Fruit fly (Drosophila melanogaster) whole organism, embryonic: ENCODE data around the gene CG4615.

Experiments used
- ATbp ChIP-seq: fragments of 200-800 bp; sonication (Bioruptor generic); optimal IDR thresholded peaks from 2 replicates; lab custom pipeline; 2017; ENCODE audit warnings: missing biosample characterization, mild to moderate bottlenecking, missing genetic modification characterization, missing genetic modification reagents
- CG11456 ChIP-seq: fragments of 200-800 bp; sonication (Bioruptor generic); IDR thresholded peaks from 3 replicates; pipeline ENCODE4 v1.3.6; 2022; ENCODE audit warnings: missing biosample characterization, missing genetic modification characterization
- CG13287 ChIP-seq: fragments of 200-800 bp; sonication (Bioruptor generic); IDR thresholded peaks from 2 replicates; pipeline ENCODE4 v1.3.6; 2022; ENCODE audit warnings: missing biosample characterization, missing genetic modification characterization; ENCODE audit not compliant: partially characterized antibody
- CG13424 ChIP-seq: fragments of 200-800 bp; sonication (Bioruptor generic); optimal IDR thresholded peaks from 2 replicates; lab custom pipeline; 2019; ENCODE audit warnings: missing biosample characterization, mild to moderate bottlenecking, missing genetic modification characterization, moderate library complexity
- CG14014 ChIP-seq: fragments of 200-800 bp; sonication (Bioruptor generic); IDR thresholded peaks from 2 replicates; pipeline ENCODE4 v1.3.6; 2022; ENCODE audit warnings: missing biosample characterization, missing genetic modification characterization
- CG14710 ChIP-seq: fragments of 200-800 bp; sonication (Bioruptor generic); optimal IDR thresholded peaks from 3 replicates; lab custom pipeline; 2019; ENCODE audit warnings: missing biosample characterization, mild to moderate bottlenecking, missing genetic modification characterization, moderate library complexity
- CG17186 ChIP-seq: fragments of 200-800 bp; sonication (Bioruptor generic); optimal IDR thresholded peaks from 3 replicates; lab custom pipeline; 2017; ENCODE audit warnings: missing biosample characterization, missing genetic modification reagents, missing genetic modification characterization
- CG2678 ChIP-seq: fragments of 200-800 bp; sonication (Bioruptor generic); optimal IDR thresholded peaks from 3 replicates; lab custom pipeline; 2019; ENCODE audit warnings: missing biosample characterization, mild to moderate bottlenecking, missing genetic modification characterization, moderate library complexity
- CG7271 ChIP-seq: fragments of 200-800 bp; sonication (Bioruptor generic); optimal IDR thresholded peaks from 2 replicates; lab custom pipeline; 2018; ENCODE audit warnings: missing biosample characterization, mild to moderate bottlenecking, missing genetic modification characterization, moderate library complexity
- CG8281 ChIP-seq: fragments of 200-800 bp; sonication (Bioruptor generic); optimal IDR thresholded peaks from 2 replicates; lab custom pipeline; 2018; ENCODE audit warnings: missing biosample characterization, mild to moderate bottlenecking, missing genetic modification characterization, moderate library complexity
- CG8924 ChIP-seq: fragments of 200-800 bp; optimal IDR thresholded peaks from 3 replicates; lab custom pipeline; 2019; ENCODE audit warnings: missing biosample characterization, mild to moderate bottlenecking, missing genetic modification characterization, moderate library complexity
- Chrac-16 ChIP-seq: fragments of 200-800 bp; sonication (Bioruptor generic); optimal IDR thresholded peaks from 3 replicates; lab custom pipeline; 2016; ENCODE audit warnings: missing biosample characterization, missing genetic modification characterization
- Dip2 ChIP-seq: fragments of 200-800 bp; sonication (Bioruptor generic); IDR thresholded peaks from 2 replicates; pipeline ENCODE4 v1.3.6; 2022; ENCODE audit warnings: missing biosample characterization, missing genetic modification characterization
- Dp ChIP-seq: fragments of 200-800 bp; sonication (Bioruptor generic); optimal IDR thresholded peaks from 2 replicates; lab custom pipeline; 2018; ENCODE audit warnings: missing biosample characterization, mild to moderate bottlenecking, missing genetic modification characterization, moderate library complexity
- Elba2 ChIP-seq: fragments of 200-800 bp; sonication (Bioruptor generic); optimal IDR thresholded peaks from 3 replicates; lab custom pipeline; 2016; ENCODE audit warnings: missing biosample characterization, missing genetic modification characterization
- HHEX ChIP-seq: fragments of 200-800 bp; sonication (Bioruptor generic); optimal IDR thresholded peaks from 3 replicates; lab custom pipeline; 2017; ENCODE audit warnings: missing biosample characterization, mild to moderate bottlenecking, missing genetic modification characterization, missing genetic modification reagents
- HLH3B ChIP-seq: fragments of 200-800 bp; sonication (Bioruptor generic); IDR thresholded peaks from 2 replicates; pipeline ENCODE4 v1.3.6; 2022; ENCODE audit warnings: missing biosample characterization, missing genetic modification characterization
- Hr51 ChIP-seq, 2 experiments: fragments of 200-800 bp; sonication (Bioruptor generic); optimal IDR thresholded peaks; 2 replicates in 1 of 2; 3 replicates in 1 of 2; lab custom pipeline; 2016 to 2018; ENCODE audit warnings: missing biosample characterization in 2 of 2, missing genetic modification characterization in 2 of 2, mild to moderate bottlenecking in 1 of 2, moderate library complexity in 1 of 2
- Jarid2 ChIP-seq: fragments of 200-800 bp; sonication (Bioruptor generic); optimal IDR thresholded peaks from 3 replicates; lab custom pipeline; 2017; ENCODE audit warnings: mild to moderate bottlenecking, missing biosample characterization, missing genetic modification reagents, missing genetic modification characterization
- Max ChIP-seq: fragments of 200-800 bp; sonication (Bioruptor generic); optimal IDR thresholded peaks from 2 replicates; lab custom pipeline; 2016; ENCODE audit warnings: missing biosample characterization, mild to moderate bottlenecking, missing genetic modification characterization
- Meics ChIP-seq: fragments of 200-800 bp; sonication (Bioruptor generic); optimal IDR thresholded peaks from 2 replicates; lab custom pipeline; 2017; ENCODE audit warnings: missing biosample characterization, mild to moderate bottlenecking, missing genetic modification characterization
- Nf-YB ChIP-seq: fragments of 200-800 bp; sonication (Bioruptor generic); optimal IDR thresholded peaks from 3 replicates; lab custom pipeline; 2019; ENCODE audit warnings: missing biosample characterization, mild to moderate bottlenecking, missing genetic modification characterization, moderate library complexity
- Pdp1 ChIP-seq, 2 experiments: fragments of 200-800 bp; sonication (Bioruptor generic); optimal IDR thresholded peaks; 3 replicates each; lab custom pipeline; 2016; ENCODE audit warnings: missing biosample characterization in 2 of 2, missing genetic modification characterization in 2 of 2, mild to moderate bottlenecking in 1 of 2, moderate library complexity in 1 of 2
- Poxn ChIP-seq: fragments of 200-800 bp; sonication (Bioruptor generic); IDR thresholded peaks from 2 replicates; pipeline ENCODE4 v1.3.6; 2022; ENCODE audit warnings: missing biosample characterization, missing genetic modification characterization
- Rx ChIP-seq: fragments of 200-800 bp; sonication (Bioruptor generic); IDR thresholded peaks from 2 replicates; pipeline ENCODE4 v1.3.6; 2022; ENCODE audit warnings: missing biosample characterization, missing genetic modification characterization
- TFAM ChIP-seq: fragments of 200-800 bp; sonication (Bioruptor generic); optimal IDR thresholded peaks from 2 replicates; lab custom pipeline; 2017; ENCODE audit warnings: missing biosample characterization, missing genetic modification characterization, inconsistent platforms
- ab ChIP-seq: fragments of 200-800 bp; sonication (Bioruptor generic); optimal IDR thresholded peaks from 2 replicates; lab custom pipeline; 2016; ENCODE audit warnings: missing biosample characterization, missing genetic modification characterization
- bsh ChIP-seq, 2 experiments: fragments of 200-800 bp; sonication (Bioruptor generic); optimal IDR thresholded peaks; 2 replicates each; lab custom pipeline; 2017 to 2018; ENCODE audit warnings: mild to moderate bottlenecking in 2 of 2, missing biosample characterization in 2 of 2, missing genetic modification characterization in 2 of 2, moderate library complexity in 1 of 2
- cad ChIP-seq: fragments of >200 bp; optimal IDR thresholded peaks from 2 replicates; lab custom pipeline; 2017; ENCODE audit warnings: missing biosample characterization, missing genetic modification characterization
- crc ChIP-seq: fragments of 200-800 bp; sonication (Bioruptor generic); optimal IDR thresholded peaks from 2 replicates; lab custom pipeline; 2016; ENCODE audit warnings: missing biosample characterization, missing genetic modification characterization
- crp ChIP-seq, 2 experiments: fragments of 200-800 bp; sonication (Bioruptor generic); optimal IDR thresholded peaks; 2 replicates in 1 of 2; 3 replicates in 1 of 2; lab custom pipeline; 2017; ENCODE audit warnings: missing biosample characterization in 2 of 2, missing genetic modification characterization in 2 of 2, mild to moderate bottlenecking in 1 of 2, moderate library complexity in 1 of 2
- dmrt99B ChIP-seq: fragments of 200-800 bp; sonication (Bioruptor generic); optimal IDR thresholded peaks from 2 replicates; lab custom pipeline; 2018; ENCODE audit warnings: missing biosample characterization, mild to moderate bottlenecking, missing genetic modification characterization, moderate library complexity
- gsb-n ChIP-seq: fragments of 200-800 bp; sonication (Bioruptor generic); optimal IDR thresholded peaks from 3 replicates; lab custom pipeline; 2018; ENCODE audit warnings: missing biosample characterization, mild to moderate bottlenecking, missing genetic modification characterization
- inv ChIP-seq: fragments of 200-800 bp; sonication (Bioruptor generic); IDR thresholded peaks from 2 replicates; pipeline ENCODE4 v1.3.6; 2022; ENCODE audit warnings: missing biosample characterization, missing genetic modification characterization; ENCODE audit not compliant: partially characterized antibody
- jigr1 ChIP-seq: fragments of 200-800 bp; sonication (Bioruptor generic); IDR thresholded peaks from 3 replicates; pipeline ENCODE4 v1.3.6; 2022; ENCODE audit warnings: missing biosample characterization, missing genetic modification characterization
- kay ChIP-seq: fragments of 200-800 bp; sonication (Bioruptor generic); optimal IDR thresholded peaks from 2 replicates; lab custom pipeline; 2016; ENCODE audit warnings: missing biosample characterization, missing genetic modification characterization
- nerfin-1 ChIP-seq: fragments of 200-800 bp; sonication (Bioruptor generic); optimal IDR thresholded peaks from 3 replicates; lab custom pipeline; 2019; ENCODE audit warnings: missing biosample characterization, mild to moderate bottlenecking, missing genetic modification characterization, moderate library complexity
- oc ChIP-seq: fragments of 200-800 bp; sonication (Bioruptor generic); optimal IDR thresholded peaks from 2 replicates; lab custom pipeline; 2018; ENCODE audit warnings: missing biosample characterization, mild to moderate bottlenecking, missing genetic modification characterization, moderate library complexity
- org-1 ChIP-seq: fragments of 200-800 bp; sonication (Bioruptor generic); optimal IDR thresholded peaks from 2 replicates; lab custom pipeline; 2017; ENCODE audit warnings: missing biosample characterization, missing genetic modification characterization
- pfk ChIP-seq: fragments of 200-800 bp; sonication (Bioruptor generic); optimal IDR thresholded peaks from 2 replicates; lab custom pipeline; 2018; ENCODE audit warnings: missing biosample characterization, mild to moderate bottlenecking, missing genetic modification characterization, moderate library complexity
- prd ChIP-seq, 3 experiments: fragments of >200 bp in 2 of 3; fragments of 200-800 bp in 1 of 3; sonication (Bioruptor generic) in 1 of 3; optimal IDR thresholded peaks in 2 of 3; IDR thresholded peaks in 1 of 3; 2 replicates in 2 of 3; 3 replicates in 1 of 3; pipeline versions ENCODE4 v1.3.6 to Lab custom; 2017 to 2022; ENCODE audit warnings: missing biosample characterization in 1 of 3, missing genetic modification characterization in 1 of 3
- pros ChIP-seq: fragments of 200-800 bp; sonication (Bioruptor generic); optimal IDR thresholded peaks from 3 replicates; lab custom pipeline; 2019; ENCODE audit warnings: missing biosample characterization, mild to moderate bottlenecking, missing genetic modification characterization, moderate library complexity
- row ChIP-seq: fragments of 200-800 bp; sonication (Bioruptor generic); IDR thresholded peaks from 3 replicates; pipeline ENCODE4 v1.3.6; 2022; ENCODE audit warnings: missing biosample characterization, missing genetic modification characterization
- salm ChIP-seq: fragments of 200-800 bp; sonication (Bioruptor generic); optimal IDR thresholded peaks from 2 replicates; lab custom pipeline; 2018; ENCODE audit warnings: missing biosample characterization, mild to moderate bottlenecking, missing genetic modification characterization
- slbo ChIP-seq: fragments of 200-800 bp; sonication (Bioruptor generic); IDR thresholded peaks from 2 replicates; pipeline ENCODE4 v1.3.6; 2022; ENCODE audit warnings: missing biosample characterization, missing genetic modification characterization
- sqz ChIP-seq: fragments of 200-800 bp; sonication (Bioruptor generic); optimal IDR thresholded peaks from 3 replicates; lab custom pipeline; 2018; ENCODE audit warnings: missing biosample characterization, mild to moderate bottlenecking, missing genetic modification characterization
- stwl ChIP-seq: fragments of 200-800 bp; sonication (Bioruptor generic); optimal IDR thresholded peaks from 3 replicates; lab custom pipeline; 2018; ENCODE audit warnings: missing biosample characterization, mild to moderate bottlenecking, missing genetic modification characterization, moderate library complexity
- vnd ChIP-seq: fragments of 200-800 bp; sonication (Bioruptor generic); IDR thresholded peaks from 3 replicates; pipeline ENCODE4 v1.3.6; 2022; ENCODE audit warnings: missing biosample characterization, missing genetic modification characterization; ENCODE audit not compliant: partially characterized antibody

Gene CG4615

DNA sequence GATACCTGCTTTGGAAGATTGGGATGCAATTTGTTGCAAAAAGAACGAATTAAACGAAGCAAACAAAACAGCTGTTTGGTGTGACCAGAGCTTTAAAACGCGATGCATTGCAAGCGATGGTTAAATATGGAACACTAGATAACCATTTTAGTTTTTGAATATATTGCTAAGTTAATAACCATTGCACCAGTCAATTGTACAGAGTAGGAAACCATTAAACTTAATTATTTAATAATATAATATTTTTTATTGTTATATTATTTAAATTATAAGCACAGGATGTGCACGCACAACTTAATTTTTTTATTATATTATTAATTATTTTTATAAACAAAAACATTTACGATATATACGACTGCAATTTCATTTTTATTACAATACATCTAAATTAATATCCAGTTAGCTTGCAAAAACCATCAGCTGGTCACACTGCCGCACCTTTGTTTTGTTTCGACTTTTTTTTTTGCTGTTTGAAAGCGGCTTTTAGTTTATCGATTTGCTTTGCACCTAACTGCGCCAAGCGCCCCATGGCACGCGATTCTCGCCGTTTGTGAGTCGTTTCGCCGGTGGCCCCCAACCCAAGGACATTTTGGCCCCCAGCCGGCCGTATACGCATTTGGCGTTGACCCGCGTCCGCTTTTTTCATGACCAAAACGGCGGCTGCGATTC lies 2.4 kb upstream of the CG4615 start, which contains the start of the genes CG4617 and CG8300 (continued):
- TF ChIP-seq bsh (GFP tag; optimal IDR thresholded peaks at IDR 0.05; lab: Kevin White, UChicago), result peak in 1 of 2 experiments; percentile 31
- peak; percentile 24 for TF ChIP-seq stwl (tag; lab: Kevin White, UChicago)
- peak; percentile 18 for TF ChIP-seq Meics (GFP tag; lab: Kevin White, UChicago)
- TF ChIP-seq pfk (GFP tag; lab: Kevin White, UChicago), result no peak
- no peak for TF ChIP-seq pros
- no peak for TF ChIP-seq jigr1 (GFP tag; lab: Robert Waterston, UW)
- TF ChIP-seq oc (tag; lab: Kevin White, UChicago), result no peak
- peak; percentile 53; the same call in 1 of the 2 replicates for TF ChIP-seq slbo
- TF ChIP-seq CG13287 (GFP tag; lab: Robert Waterston, UW), result no peak
- TF ChIP-seq Pdp1 (GFP tag; optimal IDR thresholded peaks at IDR 0.05; lab: Kevin White, UChicago), result no peak
- TF ChIP-seq HHEX (GFP tag; lab: Kevin White, UChicago), result no peak
- no peak for TF ChIP-seq Dip2 (GFP tag; lab: Robert Waterston, UW)
- no peak for TF ChIP-seq nerfin-1
- peak; percentile 36 for TF ChIP-seq CG8924 (tag; lab: Kevin White, UChicago)
- TF ChIP-seq CG11456 (GFP tag; lab: Robert Waterston, UW), result no peak
- TF ChIP-seq salm (tag; lab: Kevin White, UChicago), result no peak
- no peak for TF ChIP-seq CG8281 (tag; lab: Kevin White, UChicago)
- no peak for TF ChIP-seq TFAM (GFP tag; lab: Kevin White, UChicago)
- TF ChIP-seq CG14710 (tag; lab: Kevin White, UChicago), result peak; percentile 64
- no peak for TF ChIP-seq dmrt99B (tag; lab: Kevin White, UChicago)
- TF ChIP-seq crc, result no peak
- TF ChIP-seq CG7271 (tag; lab: Kevin White, UChicago), result no peak
- peak; percentile 25 for TF ChIP-seq Elba2 (GFP tag; lab: Kevin White, UChicago)
- no peak for TF ChIP-seq vnd (GFP tag; lab: Robert Waterston, UW)
- no peak for TF ChIP-seq Jarid2 (GFP tag; lab: Kevin White, UChicago)
- TF ChIP-seq Dp, result peak; percentile 36
- TF ChIP-seq CG17186, result no peak
- peak in 1 of 2 experiments; percentile 36 for TF ChIP-seq Hr51 (GFP tag; optimal IDR thresholded peaks at IDR 0.05; lab: Kevin White, UChicago)
- no peak for TF ChIP-seq kay (GFP tag; lab: Kevin White, UChicago)
- peak; percentile 21 for TF ChIP-seq gsb-n
- peak in 1 of 2 experiments; percentile 75 for TF ChIP-seq crp (GFP tag; optimal IDR thresholded peaks at IDR 0.05; lab: Kevin White, UChicago)
- TF ChIP-seq inv (GFP tag; lab: Robert Waterston, UW), result no peak
- TF ChIP-seq Rx (GFP tag; lab: Robert Waterston, UW), result no peak
- TF ChIP-seq CG13424 (tag; lab: Kevin White, UChicago), result peak; percentile 37
- TF ChIP-seq ATbp, result no peak
- TF ChIP-seq org-1 (GFP tag; lab: Kevin White, UChicago), result no peak
- TF ChIP-seq row, result peak; percentile 70
- peak; percentile 69 for TF ChIP-seq sqz (GFP tag; lab: Kevin White, UChicago)
- no peak for TF ChIP-seq HLH3B (GFP tag; lab: Robert Waterston, UW)
- TF ChIP-seq CG14014 (GFP tag; lab: Robert Waterston, UW), result no peak
- TF ChIP-seq Nf-YB (GFP tag; lab: Kevin White, UChicago), result peak; percentile 11
- no peak for TF ChIP-seq ab (GFP tag; lab: Kevin White, UChicago)
- TF ChIP-seq prd (optimal IDR thresholded peaks at IDR 0.05; lab: Kevin White, UChicago), result no peak
- peak; percentile 44; the same call in 1 of the 3 replicates for TF ChIP-seq prd (GFP tag; IDR thresholded peaks at IDR 0.05; lab: Robert Waterston, UW)
- peak; percentile 61 for TF ChIP-seq CG2678 (tag; lab: Kevin White, UChicago)
- no peak for TF ChIP-seq Poxn (GFP tag; lab: Robert Waterston, UW)
- TF ChIP-seq cad (GFP tag; lab: Kevin White, UChicago), result no peak
- no peak for TF ChIP-seq Max (GFP tag; lab: Kevin White, UChicago)
- peak; percentile 2 for TF ChIP-seq Chrac-16 (GFP tag; lab: Kevin White, UChicago)
